Fruit fly (Drosophila melanogaster) whole organism, prepupa: ENCODE data around the gene CG11286.
A peak's percentile ranks its signal among the peaks of the same experiment; 100 is the strongest.

Experiments
- CG10669 ChIP-seq: fragments of 200-800 bp; sonication (Bioruptor generic); optimal IDR thresholded peaks from 3 replicates; lab custom pipeline; 2018; ENCODE audit warnings: missing biosample characterization, mild to moderate bottlenecking, missing genetic modification characterization, moderate library complexity
- CG11294 ChIP-seq: fragments of 200-800 bp; sonication (Bioruptor generic); IDR thresholded peaks from 2 replicates; pipeline ENCODE4 v1.3.6; 2022; ENCODE audit warnings: missing biosample characterization, missing genetic modification characterization
- CG11762 ChIP-seq: fragments of 200-800 bp; sonication (Bioruptor generic); optimal IDR thresholded peaks from 3 replicates; lab custom pipeline; 2016; ENCODE audit warnings: missing biosample characterization, missing genetic modification characterization; ENCODE audit not compliant: insufficient read depth
- CG11902 ChIP-seq: fragments of 200-800 bp; sonication (Bioruptor generic); optimal IDR thresholded peaks from 3 replicates; lab custom pipeline; 2016; ENCODE audit warnings: missing biosample characterization, missing genetic modification characterization
- CG15336 ChIP-seq: fragments of 200-800 bp; sonication (Bioruptor generic); IDR thresholded peaks from 2 replicates; pipeline ENCODE4 v1.3.6; 2022; ENCODE audit warnings: missing biosample characterization, missing genetic modification characterization
- CG1621 ChIP-seq: fragments of 200-800 bp; sonication (Bioruptor generic); optimal IDR thresholded peaks from 3 replicates; lab custom pipeline; 2018; ENCODE audit warnings: missing biosample characterization, mild to moderate bottlenecking, missing genetic modification characterization
- CG16779 ChIP-seq: fragments of 200-800 bp; sonication (Bioruptor generic); optimal IDR thresholded peaks from 3 replicates; lab custom pipeline; 2017; ENCODE audit warnings: missing biosample characterization, mild to moderate bottlenecking, missing genetic modification characterization
- CG3032 ChIP-seq: fragments of 200-800 bp; optimal IDR thresholded peaks from 2 replicates; lab custom pipeline; 2019; ENCODE audit warnings: missing biosample characterization, mild to moderate bottlenecking, missing genetic modification characterization, moderate library complexity
- CG31627 ChIP-seq: fragments of 200-800 bp; sonication (Bioruptor generic); optimal IDR thresholded peaks from 3 replicates; lab custom pipeline; 2016; ENCODE audit warnings: missing biosample characterization, missing genetic modification characterization
- CG32006 ChIP-seq: fragments of 200-800 bp; sonication (Bioruptor generic); optimal IDR thresholded peaks from 3 replicates; lab custom pipeline; 2017; ENCODE audit warnings: missing biosample characterization, mild to moderate bottlenecking, missing genetic modification characterization
- CG3919 ChIP-seq: fragments of 200-800 bp; sonication (Bioruptor generic); optimal IDR thresholded peaks from 3 replicates; lab custom pipeline; 2016; ENCODE audit warnings: missing biosample characterization, missing genetic modification characterization
- CG6163 ChIP-seq: fragments of 200-800 bp; sonication (Bioruptor generic); IDR thresholded peaks from 3 replicates; pipeline ENCODE4 v1.3.6; 2022; ENCODE audit warnings: missing biosample characterization, missing genetic modification characterization
- CG6808 ChIP-seq: fragments of 200-800 bp; sonication (Bioruptor generic); optimal IDR thresholded peaks from 3 replicates; lab custom pipeline; 2017; ENCODE audit warnings: missing biosample characterization, missing genetic modification characterization, mild to moderate bottlenecking, moderate library complexity, missing genetic modification reagents
- CG8119 ChIP-seq: fragments of 200-800 bp; sonication (Bioruptor generic); IDR thresholded peaks from 3 replicates; pipeline ENCODE4 v1.3.6; 2022; ENCODE audit warnings: missing biosample characterization, missing genetic modification characterization
- CG9139 ChIP-seq: fragments of 200-800 bp; sonication (Bioruptor generic); optimal IDR thresholded peaks from 3 replicates; lab custom pipeline; 2017; ENCODE audit warnings: missing biosample characterization, mild to moderate bottlenecking, missing genetic modification characterization
- Eip75B ChIP-seq: fragments of 200-800 bp; sonication (Bioruptor generic); optimal IDR thresholded peaks from 3 replicates; lab custom pipeline; 2016; ENCODE audit warnings: missing biosample characterization, missing genetic modification characterization
- Eip78C ChIP-seq: fragments of 200-800 bp; sonication (Bioruptor generic); peaks from one replicate; lab custom pipeline; 2016; ENCODE audit warnings: missing biosample characterization, missing genetic modification characterization
- Eip93F ChIP-seq: fragments of 200-800 bp; sonication (Bioruptor generic); optimal IDR thresholded peaks from 2 replicates; lab custom pipeline; 2016; ENCODE audit warnings: missing biosample characterization, mild to moderate bottlenecking, missing genetic modification characterization
- Hr38 ChIP-seq: sonication (Bioruptor generic); optimal IDR thresholded peaks from 2 replicates; lab custom pipeline; 2016; ENCODE audit warnings: missing biosample characterization, missing genetic modification characterization
- Hr39 ChIP-seq: fragments of 200-800 bp; sonication (Bioruptor generic); optimal IDR thresholded peaks from 2 replicates; lab custom pipeline; 2016; ENCODE audit warnings: missing biosample characterization, missing genetic modification characterization
- Lpt ChIP-seq: fragments of 200-800 bp; sonication (Bioruptor generic); optimal IDR thresholded peaks from 3 replicates; lab custom pipeline; 2016; ENCODE audit warnings: missing biosample characterization, missing genetic modification characterization
- OdsH ChIP-seq: fragments of 200-800 bp; sonication (Bioruptor generic); optimal IDR thresholded peaks from 3 replicates; lab custom pipeline; 2016; ENCODE audit warnings: missing biosample characterization, missing genetic modification characterization
- Smox ChIP-seq: fragments of 200-800 bp; sonication (Bioruptor generic); optimal IDR thresholded peaks from 3 replicates; lab custom pipeline; 2016; ENCODE audit warnings: missing biosample characterization, missing genetic modification characterization
- acj6 ChIP-seq: fragments of 200-800 bp; sonication (Bioruptor generic); optimal IDR thresholded peaks from 3 replicates; lab custom pipeline; 2016; ENCODE audit warnings: missing biosample characterization, missing genetic modification characterization
- eg ChIP-seq: fragments of 200-800 bp; sonication (Bioruptor generic); IDR thresholded peaks from 3 replicates; pipeline ENCODE4 v1.3.6; 2022; ENCODE audit warnings: missing biosample characterization, missing genetic modification characterization
- esn ChIP-seq: fragments of 200-800 bp; sonication (Bioruptor generic); optimal IDR thresholded peaks from 2 replicates; lab custom pipeline; 2016; ENCODE audit warnings: missing biosample characterization, mild to moderate bottlenecking, missing genetic modification characterization, moderate library complexity
- fd59A ChIP-seq: fragments of 200-800 bp; sonication (Bioruptor generic); optimal IDR thresholded peaks from 2 replicates; lab custom pipeline; 2017; ENCODE audit warnings: missing biosample characterization, mild to moderate bottlenecking, missing genetic modification characterization, missing genetic modification reagents
- net ChIP-seq: fragments of 200-800 bp; sonication (Bioruptor generic); optimal IDR thresholded peaks from 3 replicates; lab custom pipeline; 2016; ENCODE audit warnings: missing biosample characterization, missing genetic modification characterization
- pdm3 ChIP-seq: fragments of 200-800 bp; sonication (Bioruptor generic); optimal IDR thresholded peaks from 3 replicates; lab custom pipeline; 2016; ENCODE audit warnings: missing biosample characterization, missing genetic modification characterization
- salr ChIP-seq, 2 experiments: fragments of 200-800 bp; sonication (Bioruptor generic); optimal IDR thresholded peaks; 3 replicates each; lab custom pipeline; 2016 to 2018; ENCODE audit warnings: missing biosample characterization in 2 of 2, missing genetic modification characterization in 2 of 2, mild to moderate bottlenecking in 1 of 2
- svp ChIP-seq: fragments of 200-800 bp; sonication (Bioruptor generic); peaks from one replicate; lab custom pipeline; 2016; ENCODE audit warnings: missing biosample characterization, missing genetic modification characterization
- topi ChIP-seq: fragments of 200-800 bp; sonication (Bioruptor generic); optimal IDR thresholded peaks from 3 replicates; lab custom pipeline; 2016; ENCODE audit warnings: missing biosample characterization, missing genetic modification characterization
- vri ChIP-seq: fragments of 200-800 bp; sonication (Bioruptor generic); optimal IDR thresholded peaks from 3 replicates; lab custom pipeline; 2016; ENCODE audit warnings: missing biosample characterization, mild to moderate bottlenecking, missing genetic modification characterization

CG11286 gene

dm6 chr3R:7779620-7780019, 8.1 kb upstream of the CG11286 start:
- peak; percentile 4 for TF ChIP-seq CG6808 (GFP tag; lab: Kevin White, UChicago)
- peak; percentile 26 for TF ChIP-seq pdm3 (GFP tag; lab: Kevin White, UChicago)
- no peak for TF ChIP-seq fd59A (GFP tag; lab: Kevin White, UChicago)
- no peak for TF ChIP-seq Smox
- peak; percentile 39 for TF ChIP-seq OdsH (GFP tag; lab: Kevin White, UChicago)
- TF ChIP-seq CG10669 (GFP tag; lab: Kevin White, UChicago), result peak; percentile 50

dm6 chr3R:7760970-7761558, 10.5 kb downstream of the CG11286 start:
- TF ChIP-seq svp (GFP tag; lab: Kevin White, UChicago), result peak; percentile 95
- TF ChIP-seq vri (GFP tag; lab: Kevin White, UChicago), result peak; percentile 12
- TF ChIP-seq Eip78C (GFP tag; lab: Kevin White, UChicago), result peak; percentile 45
- no peak for TF ChIP-seq topi

- no peak for TF ChIP-seq acj6 (GFP tag; lab: Kevin White, UChicago)
- TF ChIP-seq CG3919 (GFP tag; lab: Kevin White, UChicago), result no peak
- no peak for TF ChIP-seq Hr38 (GFP tag; lab: Kevin White, UChicago)
- TF ChIP-seq Lpt, result no peak
- TF ChIP-seq CG32006 (GFP tag; lab: Kevin White, UChicago), result no peak
- TF ChIP-seq salr (GFP tag; optimal IDR thresholded peaks at IDR 0.05; lab: Kevin White, UChicago), result no peak
- TF ChIP-seq Hr39 (GFP tag; lab: Kevin White, UChicago), result no peak
- no peak for TF ChIP-seq CG9139 (GFP tag; lab: Kevin White, UChicago)
Observed at dm6 chr3R:7759486-7759885, 12.1 kb downstream of the CG11286 start, which contains the start of gene Sp7. Sp7 (plus strand) TSS chr3R:7759786.

dm6 chr3R:7757822-7758221, 13.7 kb downstream of the CG11286 start, which contains the start of gene CG10919:
CG10919 (plus strand) TSS chr3R:7758122.
- TF ChIP-seq CG11762 (GFP tag; lab: Kevin White, UChicago), result no peak

- TF ChIP-seq CG16779 (tag; lab: Kevin White, UChicago) (no peak), CG32006 (GFP tag; lab: Kevin White, UChicago) (peak; percentile 36), esn (GFP tag; lab: Kevin White, UChicago) (no peak), CG8119 (GFP tag; lab: Robert Waterston, UW) (0 out of 3 replicates have a peak, but pooled peaks have one; percentile 17), acj6 (GFP tag; lab: Kevin White, UChicago) (no peak), CG11294 (GFP tag; lab: Robert Waterston, UW) (no peak), eg (GFP tag; lab: Robert Waterston, UW) (peak; percentile 48; the same call in 1 of the 3 replicates), CG10669 (GFP tag; lab: Kevin White, UChicago) (peak; percentile 13), Eip78C (GFP tag; lab: Kevin White, UChicago) (no peak), CG1621 (tag; lab: Kevin White, UChicago) (peak; percentile 16), CG6808 (GFP tag; lab: Kevin White, UChicago) (no peak), CG15336 (GFP tag; lab: Robert Waterston, UW) (0 out of 2 replicates have a peak, but pooled peaks have one; percentile 8), pdm3 (GFP tag; lab: Kevin White, UChicago) (no peak), Eip93F (no peak), CG6163 (GFP tag; lab: Robert Waterston, UW) (peak; percentile 66), CG3032 (tag; lab: Kevin White, UChicago) (peak; percentile 37), svp (GFP tag; lab: Kevin White, UChicago) (peak; percentile 57), CG31627 (no peak), Eip75B (GFP tag; lab: Kevin White, UChicago) (no peak), CG11902 (GFP tag; lab: Kevin White, UChicago) (no peak), net (GFP tag; lab: Kevin White, UChicago) (no peak)
Observed at dm6 chr3R:7753518-7753917, 18.0 kb downstream of the CG11286 start.
